Fruit fly (Drosophila melanogaster): ENCODE data around the gene ras.

The ras gene

DNA sequence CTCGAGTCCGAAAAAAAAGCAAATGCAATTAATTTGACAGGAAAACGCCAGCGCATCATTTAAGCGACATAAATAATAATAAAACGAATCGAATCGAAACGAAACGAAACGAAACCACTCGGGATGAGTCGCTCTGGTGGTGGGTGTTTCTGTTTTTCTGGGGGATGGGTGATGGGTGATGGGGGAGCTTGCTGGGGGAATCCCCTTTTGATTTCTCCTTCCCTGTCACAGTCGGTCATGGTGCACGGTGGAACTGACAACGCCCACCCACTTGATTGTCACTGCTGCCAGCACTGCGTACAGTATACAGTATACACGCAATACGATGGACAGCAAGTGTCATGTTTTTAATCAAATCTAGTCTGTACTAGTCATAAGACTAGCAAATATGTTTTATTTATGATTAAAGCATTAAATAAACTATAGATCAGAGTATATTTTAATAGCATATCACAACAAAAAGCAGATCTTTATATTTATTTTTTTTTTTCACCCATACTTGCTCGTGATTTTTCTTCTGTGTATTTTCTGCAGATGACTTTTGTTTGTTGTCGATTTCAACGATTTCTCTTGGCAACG, 22.3 kb upstream of the ras start (continued):
- TF ChIP-seq CG5953 (GFP tag; IDR thresholded peaks at IDR 0.05) (no peak), amos (GFP tag; IDR thresholded peaks at IDR 0.05; ENCODE audit: partially characterized antibody) (no peak), run (tag; optimal IDR thresholded peaks at IDR 0.05) (no peak), al (GFP tag; IDR thresholded peaks at IDR 0.05) (no peak), kni (GFP tag; optimal IDR thresholded peaks at IDR 0.05) (no peak), CG10209 (GFP tag; optimal IDR thresholded peaks at IDR 0.05) (no peak), CG10565 (GFP tag; optimal IDR thresholded peaks at IDR 0.05) (no peak), CG8281 (tag; optimal IDR thresholded peaks at IDR 0.05) (no peak), CG4820 (GFP tag; optimal IDR thresholded peaks at IDR 0.05) (no peak), HHEX (GFP tag; optimal IDR thresholded peaks at IDR 0.05) (no peak), wor (GFP tag; IDR thresholded peaks at IDR 0.05) (no peak), eve (GFP tag; optimal IDR thresholded peaks at IDR 0.05) (peak in 1 of 2 experiments; percentile 24), zfh1 (GFP tag; IDR thresholded peaks at IDR 0.05) (no peak), prd (optimal IDR thresholded peaks at IDR 0.05) (no peak), prd (GFP tag; IDR thresholded peaks at IDR 0.05) (peak; percentile 16; the same call in 1 of the 3 replicates), Xbp1 (GFP tag; optimal IDR thresholded peaks at IDR 0.05) (peak; percentile 3), CG12155 (GFP tag; optimal IDR thresholded peaks at IDR 0.05) (no peak), Hr3 (GFP tag; optimal IDR thresholded peaks at IDR 0.05) (no peak), CG30403 (GFP tag; optimal IDR thresholded peaks at IDR 0.05) (peak; percentile 25), yki (optimal IDR thresholded peaks at IDR 0.05) (no peak), Nf-YC (tag; optimal IDR thresholded peaks at IDR 0.05) (no peak), CG12744 (GFP tag; optimal IDR thresholded peaks at IDR 0.05) (no peak), CG15269 (tag; optimal IDR thresholded peaks at IDR 0.05) (peak; percentile 25), CG2678 (tag; optimal IDR thresholded peaks at IDR 0.05) (peak; percentile 18), CG17361 (GFP tag; IDR thresholded peaks at IDR 0.05) (0 out of 3 replicates have a peak, but pooled peaks have one; percentile 39), CG9932 (GFP tag; IDR thresholded peaks at IDR 0.05) (no peak), nom (GFP tag; optimal IDR thresholded peaks at IDR 0.05) (no peak), Scr (GFP tag; IDR thresholded peaks at IDR 0.05; ENCODE audit: partially characterized antibody) (no peak), sd (tag; optimal IDR thresholded peaks at IDR 0.05) (no peak), CG1602 (GFP tag; optimal IDR thresholded peaks at IDR 0.05) (no peak), Sox102F (GFP tag; optimal IDR thresholded peaks at IDR 0.05) (peak; percentile 35), bcd (GFP tag; optimal IDR thresholded peaks at IDR 0.05) (peak; percentile 12), ash1 (GFP tag; optimal IDR thresholded peaks at IDR 0.05) (no peak), CG9609 (GFP tag; optimal IDR thresholded peaks at IDR 0.05) (no peak), jigr1 (GFP tag; IDR thresholded peaks at IDR 0.05) (no peak), sens (GFP tag) (peak; percentile 72), CG13287 (GFP tag; IDR thresholded peaks at IDR 0.05; ENCODE audit: partially characterized antibody) (no peak), Poxn (GFP tag; IDR thresholded peaks at IDR 0.05) (no peak), CG16815 (GFP tag; optimal IDR thresholded peaks at IDR 0.05) (no peak), Sox100B (GFP tag; optimal IDR thresholded peaks at IDR 0.05) (peak; percentile 28), Deaf1 (tag; optimal IDR thresholded peaks at IDR 0.05) (peak; percentile 42), slp2 (GFP tag; optimal IDR thresholded peaks at IDR 0.05) (no peak), CG12769 (tag; optimal IDR thresholded peaks at IDR 0.05) (peak; percentile 9), CG6272 (GFP tag; IDR thresholded peaks at IDR 0.05) (no peak), grau (tag; optimal IDR thresholded peaks at IDR 0.05) (peak; percentile 69), Dref (GFP tag; IDR thresholded peaks at IDR 0.05) (no peak), cwo (GFP tag; optimal IDR thresholded peaks at IDR 0.05) (no peak), Bgb (GFP tag; IDR thresholded peaks at IDR 0.05; ENCODE audit: partially characterized antibody) (no peak), ranshi (GFP tag; IDR thresholded peaks at IDR 0.05) (no peak), chif (GFP tag; optimal IDR thresholded peaks at IDR 0.05) (no peak), PHDP (tag; optimal IDR thresholded peaks at IDR 0.05) (peak; percentile 25)

Data from whole organism, embryonic.